Worm (Caenorhabditis elegans): ENCODE measurements around the gene T04G9.6.

T04G9.6 gene

ce11 chrX:827502-827901, 42.7 kb upstream of the T04G9.6 start (continued):
- TF ChIP-seq let-526 (GFP tag; IDR thresholded peaks at IDR 0.05) (no peak), rcor-1 (GFP tag; IDR thresholded peaks at IDR 0.05) (0 out of 2 replicates have a peak, but pooled peaks have one; percentile 34), aptf-3 (GFP tag; IDR thresholded peaks at IDR 0.05) (no peak), nhr-80 (tag; optimal IDR thresholded peaks at IDR 0.05) (peak; percentile 51), K12H6.12 (tag; optimal IDR thresholded peaks at IDR 0.05) (peak; percentile 54), Y79H2A.3 (GFP tag; conservative IDR thresholded peaks at IDR 0.05) (no peak), B0019.2 (GFP tag; conservative IDR thresholded peaks at IDR 0.05) (no peak), ztf-28 (GFP tag; IDR thresholded peaks at IDR 0.05) (no peak), lin-40 (tag; optimal IDR thresholded peaks at IDR 0.05) (peak; percentile 65), dox-1 (GFP tag; IDR thresholded peaks at IDR 0.05) (peak; percentile 40; the same call in 1 of the 2 replicates)

ce11 chrX:825924-826323, 41.2 kb upstream of the T04G9.6 start:
- TF ChIP-seq hlh-26 (GFP tag; conservative IDR thresholded peaks at IDR 0.05) (no peak), lin-40 (tag; optimal IDR thresholded peaks at IDR 0.05) (peak; percentile 36), Y53G8AR.9 (GFP tag; conservative IDR thresholded peaks at IDR 0.05) (0 out of 2 replicates have a peak, but pooled peaks have one; percentile 39), zim-3 (tag; optimal IDR thresholded peaks at IDR 0.05) (no peak), hmg-1.2 (GFP tag; IDR thresholded peaks at IDR 0.05) (peak; percentile 98)

- no peak for TF ChIP-seq ceh-58 (GFP tag; IDR thresholded peaks at IDR 0.05)
- TF ChIP-seq aptf-3 (GFP tag; IDR thresholded peaks at IDR 0.05) = no peak
- no peak for TF ChIP-seq Y79H2A.3 (GFP tag; conservative IDR thresholded peaks at IDR 0.05)
- TF ChIP-seq ztf-6 (GFP tag; IDR thresholded peaks at IDR 0.05) = no peak
- no peak for TF ChIP-seq hlh-26 (GFP tag; conservative IDR thresholded peaks at IDR 0.05)
- TF ChIP-seq mxl-1 (tag; optimal IDR thresholded peaks at IDR 0.05) = no peak
- TF ChIP-seq F57A8.1 (GFP tag; optimal IDR thresholded peaks at IDR 0.05) = no peak
- TF ChIP-seq bed-1 (GFP tag; IDR thresholded peaks at IDR 0.05) = no peak
- TF ChIP-seq egl-44 (GFP tag; IDR thresholded peaks at IDR 0.05) = no peak
- no peak for TF ChIP-seq dpff-1 (tag; optimal IDR thresholded peaks at IDR 0.05)
- TF ChIP-seq rec-8 (tag; optimal IDR thresholded peaks at IDR 0.05) = no peak
- TF ChIP-seq rpc-1 (optimal IDR thresholded peaks at IDR 0.05) = no peak
- TF ChIP-seq rpc-1 (tag; optimal IDR thresholded peaks at IDR 0.05) = no peak
- no peak for TF ChIP-seq snpc-1.1 (tag; optimal IDR thresholded peaks at IDR 0.05; ENCODE audit: insufficient read depth)
- TF ChIP-seq ztf-22 (GFP tag; optimal IDR thresholded peaks at IDR 0.05) = no peak
- TF ChIP-seq tlf-1 (GFP tag; optimal IDR thresholded peaks at IDR 0.05) = no peak
Measured at ce11 chrX:825375-825774, 40.6 kb upstream of the T04G9.6 start, which contains the start of gene daf-3. daf-3 (minus strand) TSS chrX:825475.

ce11 chrX:823736-824135, 39.0 kb upstream of the T04G9.6 start:
- TF ChIP-seq lsy-27 (tag; optimal IDR thresholded peaks at IDR 0.05; ENCODE audit: borderline replicate concordance, insufficient read depth) = no peak
- no peak for TF ChIP-seq lin-40 (tag; optimal IDR thresholded peaks at IDR 0.05)
- no peak for TF ChIP-seq K11D2.4 (GFP tag; IDR thresholded peaks at IDR 0.05)
- peak; percentile 92 for TF ChIP-seq nhr-80 (tag; optimal IDR thresholded peaks at IDR 0.05)
- TF ChIP-seq attf-3 (GFP tag; conservative IDR thresholded peaks at IDR 0.05) = no peak
- no peak; the same call in 1 of the 2 replicates for TF ChIP-seq cebp-1 (GFP tag; IDR thresholded peaks at IDR 0.05)
- TF ChIP-seq cebp-1 (tag; optimal IDR thresholded peaks at IDR 0.05) = peak; percentile 60
- TF ChIP-seq let-607 (tag; optimal IDR thresholded peaks at IDR 0.05) = peak; percentile 19 to 63
- TF ChIP-seq F23B12.7 (tag; optimal IDR thresholded peaks at IDR 0.05; ENCODE audit: insufficient read depth) = no peak
- TF ChIP-seq rcor-1 (GFP tag; IDR thresholded peaks at IDR 0.05) = no peak
- TF ChIP-seq ZK185.1 (tag; optimal IDR thresholded peaks at IDR 0.05; ENCODE audit: poor library complexity, severe bottlenecking) = no peak
- peak; percentile 18 for TF ChIP-seq atf-7 (tag; optimal IDR thresholded peaks at IDR 0.05)
- peak; percentile 44; the same call in 1 of the 2 replicates for TF ChIP-seq dox-1 (GFP tag; IDR thresholded peaks at IDR 0.05)
- TF ChIP-seq ceh-40 (GFP tag; IDR thresholded peaks at IDR 0.05) = no peak
- no peak for TF ChIP-seq sptf-2 (GFP tag; optimal IDR thresholded peaks at IDR 0.05)

All from whole organism, young adult.